Fruit fly (Drosophila melanogaster) whole organism, wandering third instar larva: ENCODE data around the gene CG32984.

Experiments used
- Abd-B ChIP-seq: fragments of >200 bp; optimal IDR thresholded peaks from 2 replicates; lab custom pipeline; 2017; ENCODE audit warnings: missing biosample characterization, missing genetic modification characterization
- CG32264 ChIP-seq: fragments of 200-800 bp; sonication (Bioruptor generic); optimal IDR thresholded peaks from 2 replicates; lab custom pipeline; 2016; ENCODE audit warnings: missing biosample characterization, missing genetic modification characterization
- CG9705 ChIP-seq: fragments of 200-800 bp; sonication (Bioruptor generic); optimal IDR thresholded peaks from 2 replicates; lab custom pipeline; 2018; ENCODE audit warnings: missing biosample characterization, mild to moderate bottlenecking, missing genetic modification characterization
- CrebA ChIP-seq: fragments of 200-800 bp; sonication (Bioruptor generic); optimal IDR thresholded peaks from 2 replicates; lab custom pipeline; 2016; ENCODE audit warnings: missing biosample characterization, mild to moderate bottlenecking, missing genetic modification characterization, borderline replicate concordance
- Dfd ChIP-seq: fragments of >200 bp; optimal IDR thresholded peaks from 2 replicates; lab custom pipeline; 2017; ENCODE audit warnings: missing biosample characterization, missing genetic modification characterization
- Dif ChIP-seq: fragments of 200-275, 200-300 bp; sonication (Bioruptor generic); optimal IDR thresholded peaks from 2 replicates; lab custom pipeline; 2018; ENCODE audit warnings: missing biosample characterization, missing genetic modification characterization; ENCODE audit not compliant: partially characterized antibody
- GATAd ChIP-seq: sonication (Bioruptor generic); optimal IDR thresholded peaks from 2 replicates; lab custom pipeline; 2016; ENCODE audit warnings: missing biosample characterization, missing genetic modification characterization
- HLH106 ChIP-seq: fragments of 200-800 bp; optimal IDR thresholded peaks from 3 replicates; lab custom pipeline; 2019; ENCODE audit warnings: missing biosample characterization, mild to moderate bottlenecking, missing genetic modification characterization, moderate library complexity
- Hnf4 ChIP-seq: fragments of 200-800 bp; sonication (Bioruptor generic); optimal IDR thresholded peaks from 2 replicates; lab custom pipeline; 2016; ENCODE audit warnings: missing biosample characterization, mild to moderate bottlenecking, missing genetic modification characterization
- Hr78 ChIP-seq: fragments of >200 bp; optimal IDR thresholded peaks from 2 replicates; lab custom pipeline; 2017; ENCODE audit warnings: missing biosample characterization, missing genetic modification characterization
- Hr83 ChIP-seq: fragments of 200-300 bp; sonication (Bioruptor generic); optimal IDR thresholded peaks from 2 replicates; lab custom pipeline; 2016; ENCODE audit warnings: missing biosample characterization, mild to moderate bottlenecking, missing genetic modification characterization, moderate library complexity; ENCODE audit not compliant: poor library complexity, severe bottlenecking
- Jra ChIP-seq: sonication (Bioruptor generic); optimal IDR thresholded peaks from 2 replicates; lab custom pipeline; 2016; ENCODE audit warnings: missing biosample characterization, missing genetic modification characterization
- Mio ChIP-seq: sonication (Bioruptor generic); optimal IDR thresholded peaks from 2 replicates; lab custom pipeline; 2016; ENCODE audit warnings: missing biosample characterization, missing genetic modification characterization
- Myc ChIP-seq: fragments of >200 bp; optimal IDR thresholded peaks from 2 replicates; lab custom pipeline; 2017
- N ChIP-seq: fragments of >200 bp; optimal IDR thresholded peaks from 2 replicates; lab custom pipeline; 2018; ENCODE audit warnings: missing biosample characterization, missing external identifiers, missing genetic modification characterization
- OdsH ChIP-seq: fragments of 200-800 bp; sonication (Bioruptor generic); optimal IDR thresholded peaks from 2 replicates; lab custom pipeline; 2016; ENCODE audit warnings: missing biosample characterization, mild to moderate bottlenecking, missing genetic modification characterization
- Rel ChIP-seq, 2 experiments: fragments of 200-800 bp; sonication (Bioruptor generic) in 1 of 2; optimal IDR thresholded peaks; 2 replicates in 1 of 2; 3 replicates in 1 of 2; lab custom pipeline; 2016 to 2019; ENCODE audit warnings: mild to moderate bottlenecking in 2 of 2, missing biosample characterization in 2 of 2, missing genetic modification characterization in 2 of 2, moderate library complexity in 1 of 2
- Sp1 ChIP-seq: fragments of 200-800 bp; sonication (Bioruptor generic); optimal IDR thresholded peaks from 3 replicates; lab custom pipeline; 2019; ENCODE audit warnings: missing biosample characterization, mild to moderate bottlenecking, missing genetic modification characterization, moderate library complexity
- Vsx2 ChIP-seq: fragments of 200-300, 225-300 bp; sonication (Bioruptor generic); optimal IDR thresholded peaks from 2 replicates; lab custom pipeline; 2018; ENCODE audit warnings: missing biosample characterization, missing genetic modification characterization; ENCODE audit not compliant: partially characterized antibody
- br ChIP-seq: fragments of 200-800 bp; sonication (Bioruptor generic); optimal IDR thresholded peaks from 2 replicates; lab custom pipeline; 2016; ENCODE audit warnings: missing biosample characterization, missing genetic modification characterization
- brk ChIP-seq: fragments of 200-800 bp; sonication (Bioruptor generic); optimal IDR thresholded peaks from 2 replicates; lab custom pipeline; 2016; ENCODE audit warnings: missing biosample characterization, mild to moderate bottlenecking, missing genetic modification characterization
- dl ChIP-seq, 2 experiments: fragments of 175-275, 200-275 bp in 1 of 2; fragments of 200-275 bp in 1 of 2; sonication (Bioruptor generic); optimal IDR thresholded peaks; lab custom pipeline; 2018; ENCODE audit warnings: mild to moderate bottlenecking in 2 of 2, missing biosample characterization in 2 of 2, missing genetic modification characterization in 2 of 2, moderate library complexity in 2 of 2; ENCODE audit not compliant: partially characterized antibody in 2 of 2, insufficient read depth in 1 of 2
- dmrt93B ChIP-seq: fragments of 200-800 bp; sonication (Bioruptor generic); optimal IDR thresholded peaks from 2 replicates; lab custom pipeline; 2018; ENCODE audit warnings: missing biosample characterization, mild to moderate bottlenecking, missing genetic modification characterization
- dsf ChIP-seq: sonication (Bioruptor generic); optimal IDR thresholded peaks from 2 replicates; lab custom pipeline; 2016; ENCODE audit warnings: missing biosample characterization, missing genetic modification characterization, borderline replicate concordance
- ey ChIP-seq: fragments of 200-800 bp; sonication (Bioruptor generic); optimal IDR thresholded peaks from 2 replicates; lab custom pipeline; 2016; ENCODE audit warnings: missing biosample characterization, missing genetic modification characterization
- foxo ChIP-seq, 2 experiments: fragments of 200-800 bp; sonication (Bioruptor generic); optimal IDR thresholded peaks; 2 replicates in 1 of 2; 3 replicates in 1 of 2; lab custom pipeline; 2016 to 2017; ENCODE audit warnings: missing biosample characterization in 2 of 2, missing genetic modification characterization in 2 of 2
- fru ChIP-seq: fragments of 200-800 bp; sonication (Bioruptor generic); optimal IDR thresholded peaks from 3 replicates; lab custom pipeline; 2016; ENCODE audit warnings: missing biosample characterization, mild to moderate bottlenecking, missing genetic modification characterization
- h ChIP-seq: fragments of 200-800 bp; sonication (Bioruptor generic); optimal IDR thresholded peaks from 3 replicates; lab custom pipeline; 2016; ENCODE audit warnings: missing biosample characterization, mild to moderate bottlenecking, missing genetic modification characterization
- jim ChIP-seq: fragments of 175-275, 200-325 bp; sonication (Bioruptor generic); optimal IDR thresholded peaks from 2 replicates; lab custom pipeline; 2016; ENCODE audit warnings: missing biosample characterization, mild to moderate bottlenecking, missing genetic modification characterization
- lola ChIP-seq: fragments of >200 bp; optimal IDR thresholded peaks from 2 replicates; lab custom pipeline; 2017; ENCODE audit warnings: missing biosample characterization, missing genetic modification characterization
- pan ChIP-seq: fragments of >200 bp; optimal IDR thresholded peaks from 2 replicates; lab custom pipeline; 2017
- psq ChIP-seq: fragments of 200-800 bp; sonication (Bioruptor generic); optimal IDR thresholded peaks from 3 replicates; lab custom pipeline; 2017; ENCODE audit warnings: missing biosample characterization, mild to moderate bottlenecking, missing genetic modification characterization, moderate library complexity
- rgr ChIP-seq: fragments of 200-800 bp; sonication (Bioruptor generic); optimal IDR thresholded peaks from 3 replicates; lab custom pipeline; 2016; ENCODE audit warnings: missing biosample characterization, mild to moderate bottlenecking, missing genetic modification characterization
- sage ChIP-seq: fragments of 200-800 bp; sonication (Bioruptor generic); optimal IDR thresholded peaks from 2 replicates; lab custom pipeline; 2016; ENCODE audit warnings: missing biosample characterization, mild to moderate bottlenecking, missing genetic modification characterization
- sv ChIP-seq: fragments of 200-800 bp; sonication (Bioruptor generic); optimal IDR thresholded peaks from 3 replicates; lab custom pipeline; 2016; ENCODE audit warnings: missing biosample characterization, missing genetic modification characterization
- tai ChIP-seq: sonication (Bioruptor generic); optimal IDR thresholded peaks from 2 replicates; lab custom pipeline; 2016; ENCODE audit warnings: missing biosample characterization, missing genetic modification characterization
- usp ChIP-seq: fragments of >200 bp; optimal IDR thresholded peaks from 2 replicates; lab custom pipeline; 2017; ENCODE audit warnings: missing biosample characterization, missing genetic modification characterization
- woc ChIP-seq: sonication (Bioruptor generic); optimal IDR thresholded peaks from 2 replicates; lab custom pipeline; 2016; ENCODE audit warnings: missing biosample characterization, mild to moderate bottlenecking, missing genetic modification characterization

CG32984 gene

dm6 chr2L:8933710-8934242 lies 31.0 kb upstream of the CG32984 start, which contains the start of gene Tsp29Fa:
Gene Tsp29Fa, plus strand, starts transcription at chr2L:8933962.
- no peak for TF ChIP-seq Abd-B (GFP tag; lab: Kevin White, UChicago)
- no peak for TF ChIP-seq Dif
- no peak for TF ChIP-seq pan (lab: Kevin White, UChicago)
- TF ChIP-seq ey (GFP tag; lab: Kevin White, UChicago) = no peak
- no peak for TF ChIP-seq HLH106 (tag; lab: Kevin White, UChicago)
- TF ChIP-seq Jra (GFP tag; lab: Kevin White, UChicago) = no peak
- TF ChIP-seq rgr (GFP tag; lab: Kevin White, UChicago) = no peak
- no peak for TF ChIP-seq sv (GFP tag; lab: Kevin White, UChicago)
- TF ChIP-seq Rel (GFP tag; optimal IDR thresholded peaks at IDR 0.05; lab: Kevin White, UChicago) = no peak
- TF ChIP-seq Rel (tag; optimal IDR thresholded peaks at IDR 0.05; lab: Kevin White, UChicago) = no peak

dm6 chr2L:8937003-8937402 lies 27.8 kb upstream of the CG32984 start, which contains the start of gene Tsp29Fb:
Gene Tsp29Fb, plus strand, starts transcription at chr2L:8937390.
- peak; percentile 64 for TF ChIP-seq psq (GFP tag; lab: Kevin White, UChicago)
- TF ChIP-seq rgr (GFP tag; lab: Kevin White, UChicago) = peak; percentile 79
- TF ChIP-seq Rel (GFP tag; optimal IDR thresholded peaks at IDR 0.05; lab: Kevin White, UChicago) = no peak
- TF ChIP-seq Rel (tag; optimal IDR thresholded peaks at IDR 0.05; lab: Kevin White, UChicago) = peak; percentile 55
- TF ChIP-seq CrebA (GFP tag; lab: Kevin White, UChicago) = no peak
- TF ChIP-seq fru (GFP tag; lab: Kevin White, UChicago) = peak; percentile 82
- TF ChIP-seq Myc = no peak
- peak; percentile 24 for TF ChIP-seq CG32264 (GFP tag; lab: Kevin White, UChicago)
- TF ChIP-seq dl (GFP tag; optimal IDR thresholded peaks at IDR 0.05; lab: Kevin White, UChicago; ENCODE audit: insufficient read depth in 1 of 2, partially characterized antibody in 2 of 2) = no peak
- TF ChIP-seq Mio = no peak
- peak; percentile 52 for TF ChIP-seq Dif
- TF ChIP-seq usp (GFP tag; lab: Kevin White, UChicago) = no peak
- TF ChIP-seq h (GFP tag; lab: Kevin White, UChicago) = peak; percentile 87
- no peak for TF ChIP-seq Hr83 (GFP tag; lab: Kevin White, UChicago)
- peak; percentile 88 for TF ChIP-seq HLH106 (tag; lab: Kevin White, UChicago)
- TF ChIP-seq Dfd (GFP tag; lab: Kevin White, UChicago) = no peak
- TF ChIP-seq sage (GFP tag; lab: Kevin White, UChicago) = no peak
- TF ChIP-seq pan (lab: Kevin White, UChicago) = no peak
- TF ChIP-seq Hnf4 = peak; percentile 55
- TF ChIP-seq Jra (GFP tag; lab: Kevin White, UChicago) = peak; percentile 28
- peak; percentile 60 for TF ChIP-seq woc (GFP tag; lab: Kevin White, UChicago)
- no peak for TF ChIP-seq jim (GFP tag; lab: Kevin White, UChicago)
- peak; percentile 24 for TF ChIP-seq Vsx2
- TF ChIP-seq dsf (GFP tag; lab: Kevin White, UChicago) = no peak
- no peak for TF ChIP-seq GATAd
- peak; percentile 78 for TF ChIP-seq br (GFP tag; lab: Kevin White, UChicago)
- peak; percentile 63 for TF ChIP-seq CG9705 (GFP tag; lab: Kevin White, UChicago)
- TF ChIP-seq foxo (GFP tag; optimal IDR thresholded peaks at IDR 0.05; lab: Kevin White, UChicago) = peak in 1 of 2 experiments; percentile 87
- TF ChIP-seq tai (GFP tag; lab: Kevin White, UChicago) = peak; percentile 39
- no peak for TF ChIP-seq N (GFP tag; lab: Kevin White, UChicago)
- peak; percentile 67 for TF ChIP-seq brk (GFP tag; lab: Kevin White, UChicago)
- TF ChIP-seq OdsH (GFP tag; lab: Kevin White, UChicago) = peak; percentile 84
- no peak for TF ChIP-seq lola (GFP tag; lab: Kevin White, UChicago)
- peak; percentile 87 for TF ChIP-seq Sp1 (GFP tag; lab: Kevin White, UChicago)
- TF ChIP-seq Hr78 (GFP tag; lab: Kevin White, UChicago) = no peak
- no peak for TF ChIP-seq Abd-B (GFP tag; lab: Kevin White, UChicago)
- TF ChIP-seq ey (GFP tag; lab: Kevin White, UChicago) = peak; percentile 80
- peak; percentile 58 for TF ChIP-seq sv (GFP tag; lab: Kevin White, UChicago)
- TF ChIP-seq dmrt93B (GFP tag; lab: Kevin White, UChicago) = peak; percentile 52
- TF ChIP-seq, all 38 proteins: peak for 22
